Worm (Caenorhabditis elegans): Measurements from ENCODE around the gene T09B9.3.

T09B9.3 gene

DNA sequence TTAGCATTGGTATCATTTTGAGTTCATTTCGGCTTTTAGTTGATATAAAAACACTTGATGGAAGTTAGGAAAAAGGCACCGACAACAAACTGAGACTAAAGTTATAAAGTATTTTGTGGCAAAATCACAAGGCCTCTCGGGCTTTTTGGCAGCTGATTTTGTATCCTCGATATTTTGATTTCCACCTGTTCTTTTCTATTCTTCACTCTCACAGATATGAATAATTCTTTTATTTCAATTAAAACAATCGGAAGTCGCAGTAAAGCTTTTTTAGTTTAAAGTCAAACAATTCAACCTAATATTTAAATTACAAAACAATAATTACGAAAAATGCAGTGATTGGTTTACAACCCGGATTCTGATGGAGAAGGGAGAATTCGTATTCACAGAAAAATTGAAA is at the start of gene T09B9.3:
Gene T09B9.3, minus strand, starts transcription at position 101 of the 400 bp plus-strand sequence.
- no peak for TF ChIP-seq ceh-13 (GFP tag; optimal IDR thresholded peaks at IDR 0.05)
- no peak for TF ChIP-seq F13C5.2 (tag; optimal IDR thresholded peaks at IDR 0.05)
- no peak for TF ChIP-seq aly-1 (tag; optimal IDR thresholded peaks at IDR 0.05)
- TF ChIP-seq hmbx-1 (tag; optimal IDR thresholded peaks at IDR 0.05) = no peak
- no peak for TF ChIP-seq hnd-1 (tag; optimal IDR thresholded peaks at IDR 0.05)
- TF ChIP-seq ceh-36 (tag; optimal IDR thresholded peaks at IDR 0.05) = no peak
- no peak for TF ChIP-seq B0310.2 (tag; optimal IDR thresholded peaks at IDR 0.05)
- no peak for TF ChIP-seq pes-1 (GFP tag; IDR thresholded peaks at IDR 0.05)
- TF ChIP-seq hmg-4 (GFP tag; optimal IDR thresholded peaks at IDR 0.05) = no peak
- TF ChIP-seq sea-1 (GFP tag; conservative IDR thresholded peaks at IDR 0.05) = no peak
- TF ChIP-seq ets-7 (tag; optimal IDR thresholded peaks at IDR 0.05) = no peak

DNA sequence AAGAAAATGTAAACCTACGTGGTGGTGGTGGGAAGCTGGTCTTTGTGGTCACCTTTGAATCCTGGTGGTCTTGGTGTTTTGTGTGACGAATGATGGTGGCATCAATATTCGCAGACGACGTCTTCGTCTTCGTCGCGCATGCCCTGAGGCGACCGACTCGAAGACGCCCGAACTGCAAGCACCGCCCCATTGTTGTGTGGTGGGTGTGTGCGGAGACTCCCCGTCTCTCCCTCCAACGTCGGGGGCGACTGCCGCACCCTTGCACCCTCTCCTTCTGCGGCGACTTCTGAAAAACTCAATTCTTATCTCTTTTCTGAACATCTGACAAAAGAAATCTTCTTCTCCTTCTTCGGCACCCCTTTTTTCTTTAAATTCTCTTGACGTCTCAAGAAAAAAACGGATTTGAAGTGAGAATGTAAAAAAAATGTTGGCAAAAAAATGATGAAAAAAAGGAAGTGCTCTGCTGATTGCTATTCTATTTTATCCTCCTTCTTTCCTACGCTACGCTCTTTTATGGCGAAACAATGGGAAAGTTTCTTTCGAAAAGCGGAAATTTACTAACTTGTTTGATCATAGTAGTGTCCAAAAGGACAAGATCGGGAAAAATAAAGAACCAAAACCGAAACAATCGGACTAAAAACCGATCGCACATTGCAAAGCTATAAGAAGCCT is 46.3 kb upstream of the T09B9.3 start, which contains the start of gene lgc-47:
Gene lgc-47, minus strand, starts transcription at position 286 of the 672 bp plus-strand sequence.
- TF ChIP-seq ceh-36 (tag; optimal IDR thresholded peaks at IDR 0.05) = no peak

DNA sequence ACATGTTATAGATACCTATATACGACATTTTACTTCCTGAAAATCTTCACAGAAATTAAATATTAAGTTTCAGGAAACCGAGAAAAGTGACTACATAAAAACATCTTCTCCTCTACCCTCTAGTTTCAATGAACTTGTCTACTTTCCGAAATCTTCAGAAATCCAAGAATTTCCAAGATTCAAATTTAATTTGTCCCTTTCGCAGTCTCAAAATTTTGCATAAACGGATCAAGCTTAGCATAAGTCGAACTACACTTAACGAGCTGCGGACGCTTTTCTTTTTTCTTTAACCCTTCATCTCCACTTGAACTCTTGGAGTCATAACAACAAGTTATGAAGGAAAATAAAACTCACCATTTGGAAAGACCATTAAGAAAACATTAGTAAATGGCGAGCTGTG is 44.3 kb upstream of the T09B9.3 start:
- no peak for TF ChIP-seq hmg-4 (GFP tag; optimal IDR thresholded peaks at IDR 0.05)
- TF ChIP-seq tra-4 (tag; optimal IDR thresholded peaks at IDR 0.05) = no peak
- no peak for TF ChIP-seq tbx-11 (GFP tag; IDR thresholded peaks at IDR 0.05)
- TF ChIP-seq scrt-1 (GFP tag; IDR thresholded peaks at IDR 0.05) = no peak
- no peak for TF ChIP-seq ets-7 (tag; optimal IDR thresholded peaks at IDR 0.05)
- no peak for TF ChIP-seq tbx-37 (GFP tag; conservative IDR thresholded peaks at IDR 0.05)
- no peak for TF ChIP-seq ama-1 (optimal IDR thresholded peaks at IDR 0.05)
- no peak for TF ChIP-seq aly-1 (tag; optimal IDR thresholded peaks at IDR 0.05)
- no peak for TF ChIP-seq sea-1 (GFP tag; conservative IDR thresholded peaks at IDR 0.05)
- TF ChIP-seq hmbx-1 (tag; optimal IDR thresholded peaks at IDR 0.05) = no peak
- TF ChIP-seq pes-1 (GFP tag; IDR thresholded peaks at IDR 0.05) = no peak
- no peak for TF ChIP-seq flt-1 (GFP tag; IDR thresholded peaks at IDR 0.05)
- TF ChIP-seq F13C5.2 (tag; optimal IDR thresholded peaks at IDR 0.05) = no peak
- TF ChIP-seq ceh-13 (GFP tag; optimal IDR thresholded peaks at IDR 0.05) = no peak
- TF ChIP-seq ceh-36 (tag; optimal IDR thresholded peaks at IDR 0.05) = no peak
- no peak for TF ChIP-seq B0310.2 (tag; optimal IDR thresholded peaks at IDR 0.05)
- no peak for TF ChIP-seq hnd-1 (tag; optimal IDR thresholded peaks at IDR 0.05)

DNA sequence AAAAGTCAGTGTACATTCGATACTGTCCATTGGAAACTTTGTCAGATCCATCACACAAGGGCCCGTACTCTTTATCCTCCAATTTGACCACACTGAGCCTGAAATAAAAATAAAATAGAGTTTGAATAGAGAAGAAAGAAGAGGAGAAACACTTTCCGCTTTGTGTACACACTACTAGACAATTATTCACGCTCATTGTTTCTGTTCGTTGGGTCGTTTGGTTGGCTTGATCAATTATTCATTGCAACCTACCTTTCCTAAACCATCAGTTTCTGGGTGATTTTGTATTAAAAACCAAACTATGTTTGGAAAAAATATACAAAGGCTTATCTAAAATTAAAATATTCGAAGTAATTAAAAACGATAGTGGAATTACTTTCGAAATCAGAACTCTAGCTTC is 43.6 kb upstream of the T09B9.3 start:
- TF ChIP-seq ets-7 (tag; optimal IDR thresholded peaks at IDR 0.05) (no peak), scrt-1 (GFP tag; IDR thresholded peaks at IDR 0.05) (no peak), F13C5.2 (tag; optimal IDR thresholded peaks at IDR 0.05) (no peak), tra-4 (tag; optimal IDR thresholded peaks at IDR 0.05) (no peak), pes-1 (GFP tag; IDR thresholded peaks at IDR 0.05) (no peak)

DNA sequence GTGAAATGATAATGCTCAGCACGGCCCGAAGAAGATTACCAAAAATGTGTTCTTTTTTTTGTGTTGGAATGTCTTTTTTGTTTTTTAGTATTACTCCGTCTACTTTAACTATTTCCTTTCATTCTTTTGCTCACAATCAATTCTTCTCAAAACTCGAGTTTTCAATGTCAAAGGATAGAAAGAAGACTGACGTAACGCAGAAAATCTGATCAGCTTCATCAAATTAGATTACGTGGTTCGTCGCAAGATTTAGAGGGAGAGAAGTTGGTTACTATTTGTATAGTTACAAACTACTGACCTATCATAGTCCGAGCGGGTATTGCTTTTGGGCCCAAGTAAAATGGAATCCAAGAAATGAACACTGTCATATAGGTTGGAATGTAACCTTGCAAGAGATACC is 42.4 kb upstream of the T09B9.3 start:
- TF ChIP-seq ama-1 (optimal IDR thresholded peaks at IDR 0.05) (no peak), tbx-11 (GFP tag; IDR thresholded peaks at IDR 0.05) (no peak), hmg-4 (GFP tag; optimal IDR thresholded peaks at IDR 0.05) (no peak), hnd-1 (tag; optimal IDR thresholded peaks at IDR 0.05) (no peak), tra-4 (tag; optimal IDR thresholded peaks at IDR 0.05) (no peak), ets-7 (tag; optimal IDR thresholded peaks at IDR 0.05) (no peak), aly-1 (tag; optimal IDR thresholded peaks at IDR 0.05) (no peak), flt-1 (GFP tag; IDR thresholded peaks at IDR 0.05) (no peak)

DNA sequence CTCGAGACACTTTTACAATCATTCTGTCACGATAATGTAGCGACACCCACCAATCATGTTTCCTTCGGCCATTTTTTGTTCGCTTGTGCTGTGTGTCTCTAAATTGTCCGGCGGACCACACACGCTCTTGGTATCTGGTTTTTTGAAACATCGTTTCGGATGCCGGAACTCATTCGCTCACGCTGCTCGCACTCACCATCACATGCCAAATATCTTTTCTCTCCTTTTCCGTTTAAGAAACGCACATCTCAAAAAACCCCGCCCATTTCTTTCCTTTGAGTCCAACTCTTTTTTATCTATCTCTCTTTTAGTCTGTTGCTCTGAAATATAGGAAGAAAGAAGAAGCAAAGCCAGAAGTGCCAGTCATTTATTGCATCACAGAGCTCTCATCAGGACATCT is 37.4 kb upstream of the T09B9.3 start, which contains the start of gene F36G3.3:
Gene F36G3.3, plus strand, starts transcription at position 306 of the 400 bp plus-strand sequence.
- no peak for TF ChIP-seq flt-1 (GFP tag; IDR thresholded peaks at IDR 0.05)
- TF ChIP-seq hmbx-1 (tag; optimal IDR thresholded peaks at IDR 0.05) = no peak
- TF ChIP-seq ceh-36 (tag; optimal IDR thresholded peaks at IDR 0.05) = no peak
- no peak for TF ChIP-seq tra-4 (tag; optimal IDR thresholded peaks at IDR 0.05)
- TF ChIP-seq ceh-13 (GFP tag; optimal IDR thresholded peaks at IDR 0.05) = no peak
- TF ChIP-seq hmg-4 (GFP tag; optimal IDR thresholded peaks at IDR 0.05) = no peak
- no peak for TF ChIP-seq pes-1 (GFP tag; IDR thresholded peaks at IDR 0.05)
- no peak for TF ChIP-seq scrt-1 (GFP tag; IDR thresholded peaks at IDR 0.05)
- TF ChIP-seq sea-1 (GFP tag; conservative IDR thresholded peaks at IDR 0.05) = no peak
- no peak for TF ChIP-seq ets-7 (tag; optimal IDR thresholded peaks at IDR 0.05)
- TF ChIP-seq B0310.2 (tag; optimal IDR thresholded peaks at IDR 0.05) = no peak
- no peak for TF ChIP-seq aly-1 (tag; optimal IDR thresholded peaks at IDR 0.05)

DNA sequence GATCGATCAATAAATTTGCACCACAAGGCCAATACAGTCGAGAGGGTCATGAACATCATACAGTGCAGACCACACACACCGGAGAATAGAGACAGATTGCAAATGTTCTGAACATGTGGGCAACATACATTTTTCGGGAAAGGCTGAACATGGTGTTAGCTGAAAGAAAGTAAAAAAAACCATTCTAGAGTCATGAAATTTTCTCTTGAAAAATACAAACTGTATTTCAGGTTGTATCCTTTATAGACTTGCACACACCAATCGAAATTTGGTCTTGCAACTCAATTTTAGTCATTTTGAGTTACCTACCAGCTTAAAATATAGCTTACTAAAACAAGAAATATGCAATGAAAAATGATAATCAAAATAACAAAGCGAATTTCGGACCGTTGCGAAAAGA is 34.9 kb upstream of the T09B9.3 start:
- no peak for TF ChIP-seq ama-1 (optimal IDR thresholded peaks at IDR 0.05)
- TF ChIP-seq pes-1 (GFP tag; IDR thresholded peaks at IDR 0.05) = no peak
- TF ChIP-seq F13C5.2 (tag; optimal IDR thresholded peaks at IDR 0.05) = no peak
- no peak for TF ChIP-seq ceh-36 (tag; optimal IDR thresholded peaks at IDR 0.05)
- no peak for TF ChIP-seq hnd-1 (tag; optimal IDR thresholded peaks at IDR 0.05)
- no peak for TF ChIP-seq flt-1 (GFP tag; IDR thresholded peaks at IDR 0.05)

DNA sequence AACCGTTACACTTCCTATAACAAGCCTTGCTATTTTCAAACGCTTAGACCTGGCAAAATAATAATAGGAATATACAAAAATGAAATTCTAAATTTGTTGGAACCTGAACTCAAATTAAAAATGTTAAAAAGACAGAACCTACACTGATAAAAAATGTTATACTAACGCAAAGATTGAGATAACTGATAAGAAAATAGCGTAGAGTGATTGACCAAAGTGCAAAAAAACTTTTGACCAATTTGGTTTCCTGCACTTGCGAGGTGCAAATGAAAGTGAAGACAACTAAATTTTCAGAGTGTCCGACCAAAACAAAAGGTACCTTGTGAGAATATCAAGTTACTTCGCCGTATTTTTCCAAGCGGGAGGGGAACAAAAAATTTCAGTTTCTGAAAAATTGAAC is 34.4 kb upstream of the T09B9.3 start:
- no peak for TF ChIP-seq hmg-4 (GFP tag; optimal IDR thresholded peaks at IDR 0.05)
- TF ChIP-seq tbx-37 (GFP tag; conservative IDR thresholded peaks at IDR 0.05) = no peak
- no peak for TF ChIP-seq ceh-36 (tag; optimal IDR thresholded peaks at IDR 0.05)
- no peak for TF ChIP-seq flt-1 (GFP tag; IDR thresholded peaks at IDR 0.05)
- TF ChIP-seq hmbx-1 (tag; optimal IDR thresholded peaks at IDR 0.05) = no peak
- no peak for TF ChIP-seq sea-1 (GFP tag; conservative IDR thresholded peaks at IDR 0.05)
- TF ChIP-seq ceh-13 (GFP tag; optimal IDR thresholded peaks at IDR 0.05) = no peak
- TF ChIP-seq aly-1 (tag; optimal IDR thresholded peaks at IDR 0.05) = no peak
- TF ChIP-seq scrt-1 (GFP tag; IDR thresholded peaks at IDR 0.05) = no peak
- TF ChIP-seq F13C5.2 (tag; optimal IDR thresholded peaks at IDR 0.05) = no peak
- TF ChIP-seq ets-7 (tag; optimal IDR thresholded peaks at IDR 0.05) = no peak
- no peak for TF ChIP-seq B0310.2 (tag; optimal IDR thresholded peaks at IDR 0.05)
- no peak for TF ChIP-seq pes-1 (GFP tag; IDR thresholded peaks at IDR 0.05)
- TF ChIP-seq ama-1 (optimal IDR thresholded peaks at IDR 0.05) = no peak
